Worm (Caenorhabditis elegans) whole organism, L4 larva: Measurements from ENCODE around the gene Y52E8A.2.

Experiments used
- ZK546.5 ChIP-seq, 2 experiments: sonication (generic microtip); optimal IDR thresholded peaks; 2 replicates each; lab custom pipeline; 2017; ENCODE audit warnings: missing biosample characterization in 2 of 2, missing genetic modification characterization in 2 of 2
- ces-1 ChIP-seq: fragments of 150-350 bp; sonication (generic microtip); optimal IDR thresholded peaks from 4 replicates; lab custom pipeline; 2014; ENCODE audit warnings: missing biosample characterization, missing genetic modification reagents, missing genetic modification characterization
- daf-12 ChIP-seq: fragments of 150-350 bp; optimal IDR thresholded peaks from 2 replicates; lab custom pipeline; 2014; ENCODE audit warnings: missing biosample characterization, missing genetic modification reagents, missing genetic modification characterization
- egl-43 ChIP-seq: fragments of 200-800 bp; sonication (Bioruptor generic); IDR thresholded peaks from 2 replicates; pipeline ENCODE4 v1.3.6; 2022; ENCODE audit warnings: missing genetic modification reagents, missing genetic modification characterization, missing compliant biosample characterization
- fos-1 ChIP-seq: fragments of 150-350 bp; optimal IDR thresholded peaks from 2 replicates; lab custom pipeline; 2014; ENCODE audit warnings: missing biosample characterization, missing genetic modification characterization
- hlh-30 ChIP-seq: sonication (generic microtip); optimal IDR thresholded peaks from 2 replicates; lab custom pipeline; 2017; ENCODE audit warnings: antibody characterized with exemption, mild to moderate bottlenecking, missing genetic modification characterization, missing compliant biosample characterization; ENCODE audit not compliant: insufficient read depth
- lin-39 ChIP-seq: fragments of 150-350 bp; optimal IDR thresholded peaks from 2 replicates; lab custom pipeline; 2014; ENCODE audit warnings: missing biosample characterization, missing genetic modification reagents, missing genetic modification characterization
- nhr-237 ChIP-seq: sonication (generic microtip); optimal IDR thresholded peaks from 2 replicates; lab custom pipeline; 2017; ENCODE audit warnings: missing biosample characterization, missing genetic modification characterization
- nhr-76 ChIP-seq: fragments of 150-350 bp; optimal IDR thresholded peaks from 2 replicates; lab custom pipeline; 2014; ENCODE audit warnings: missing biosample characterization, missing genetic modification characterization
- pqm-1 ChIP-seq: sonication (generic microtip); optimal IDR thresholded peaks from 2 replicates; lab custom pipeline; 2017; ENCODE audit warnings: missing biosample characterization, missing genetic modification characterization
- unc-62 ChIP-seq, 3 experiments: fragments of 150-350 bp in 1 of 3; sonication (generic microtip); optimal IDR thresholded peaks in 2 of 3; peaks in 1 of 3; 1 replicate in 1 of 3; 2 replicates in 2 of 3; lab custom pipeline; 2014 to 2017; ENCODE audit warnings: missing biosample characterization in 3 of 3, missing genetic modification characterization in 3 of 3, missing genetic modification reagents in 3 of 3, missing genotype in 1 of 3
- zfp-3 ChIP-seq: fragments of 200-800 bp; sonication (Bioruptor generic); conservative IDR thresholded peaks from 2 replicates; pipeline ENCODE4 v1.3.6; 2022; ENCODE audit warnings: missing genetic modification reagents, missing genetic modification characterization, missing compliant biosample characterization
- zip-11 ChIP-seq: fragments of 200-800 bp; sonication (Bioruptor generic); IDR thresholded peaks from 2 replicates; pipeline ENCODE4 v1.3.6; 2022; ENCODE audit warnings: missing genetic modification characterization, missing compliant biosample characterization

- TF ChIP-seq unc-62 (GFP tag; optimal IDR thresholded peaks at IDR 0.05 in 1 of 2; lab: Kevin White, UChicago) (no peak), unc-62 (tag; optimal IDR thresholded peaks at IDR 0.05; lab: Kevin White, UChicago) (no peak), ces-1 (GFP tag; lab: Kevin White, UChicago) (no peak), ZK546.5 (tag; optimal IDR thresholded peaks at IDR 0.05; lab: Kevin White, UChicago) (no peak), nhr-237 (tag; lab: Kevin White, UChicago) (no peak), zip-11 (GFP tag; lab: Robert Waterston, UW) (no peak), daf-12 (tag; lab: Kevin White, UChicago) (no peak), nhr-76 (no peak), fos-1 (tag; lab: Kevin White, UChicago) (no peak), hlh-30 (tag; lab: Kevin White, UChicago) (no peak), egl-43 (GFP tag; lab: Robert Waterston, UW) (no peak), pqm-1 (tag; lab: Kevin White, UChicago) (no peak), lin-39 (tag; lab: Kevin White, UChicago) (no peak), zfp-3 (GFP tag; lab: Robert Waterston, UW) (no peak)
Measured at ce11 chrII:4350888-4351287, 30.3 kb downstream of the Y52E8A.2 start, which contains the start of gene H20J04.9.
